Worm (Caenorhabditis elegans): Measurements from ENCODE around the gene gna-1.

- TF ChIP-seq nhr-12 (tag; optimal IDR thresholded peaks at IDR 0.05) (no peak), lsy-2 (tag; optimal IDR thresholded peaks at IDR 0.05) (no peak), unc-62 (GFP tag; optimal IDR thresholded peaks at IDR 0.05) (no peak), mab-5 (tag; optimal IDR thresholded peaks at IDR 0.05) (no peak), blmp-1 (tag; optimal IDR thresholded peaks at IDR 0.05) (no peak), ces-1 (GFP tag; optimal IDR thresholded peaks at IDR 0.05) (no peak), ceh-43 (GFP tag; optimal IDR thresholded peaks at IDR 0.05) (no peak)
These were observed 43.9 kb downstream of the gna-1 start for ce11 chrV:10276038-10276437.
